Worm (Caenorhabditis elegans): ENCODE data around the gene gst-23.

- TF ChIP-seq snpc-4 (tag; optimal IDR thresholded peaks at IDR 0.05) (no peak), lsy-2 (tag; optimal IDR thresholded peaks at IDR 0.05) (no peak), unc-62 (GFP tag; optimal IDR thresholded peaks at IDR 0.05 in 1 of 2) (peak in 1 of 2 experiments; percentile 25), unc-62 (tag; optimal IDR thresholded peaks at IDR 0.05) (no peak), F44E2.7 (GFP tag; IDR thresholded peaks at IDR 0.05) (no peak), zfp-2 (tag; optimal IDR thresholded peaks at IDR 0.05) (no peak), nhr-76 (tag; optimal IDR thresholded peaks at IDR 0.05) (no peak)
These were observed 41.5 kb downstream of the gst-23 start, which contains the start of gene F35F10.5 for ce11 chrV:3284629-3285028.

Data from whole organism, L4 larva.